Fruit fly (Drosophila melanogaster): ENCODE measurements around the gene CG1582.

The CG1582 gene

dm6 chrX:10933776-10934175, 34.7 kb upstream of the CG1582 start (continued):
- TF ChIP-seq dmrt99B (tag; optimal IDR thresholded peaks at IDR 0.05) (peak; percentile 8), pita (GFP tag; optimal IDR thresholded peaks at IDR 0.05) (no peak), Med (GFP tag) (peak; percentile 24), row (GFP tag; IDR thresholded peaks at IDR 0.05) (no peak), Mes4 (GFP tag; optimal IDR thresholded peaks at IDR 0.05) (no peak), D19B (GFP tag; optimal IDR thresholded peaks at IDR 0.05) (no peak), sens (GFP tag) (peak; percentile 53), Elba2 (GFP tag; optimal IDR thresholded peaks at IDR 0.05) (peak; percentile 46), ci (GFP tag; IDR thresholded peaks at IDR 0.05) (0 out of 3 replicates have a peak, but pooled peaks have one; percentile 39), CG11504 (tag; optimal IDR thresholded peaks at IDR 0.05) (peak; percentile 14), C15 (GFP tag; IDR thresholded peaks at IDR 0.05) (no peak), CG10431 (GFP tag; optimal IDR thresholded peaks at IDR 0.05) (no peak), chinmo (GFP tag; IDR thresholded peaks at IDR 0.05; ENCODE audit: partially characterized antibody) (no peak), CG2875 (GFP tag; optimal IDR thresholded peaks at IDR 0.05) (no peak), CG1603 (tag; optimal IDR thresholded peaks at IDR 0.05) (peak; percentile 18), Drgx (GFP tag; IDR thresholded peaks at IDR 0.05) (peak; percentile 35; the same call in 1 of the 2 replicates), CG4820 (GFP tag; optimal IDR thresholded peaks at IDR 0.05) (no peak), CG7271 (tag; optimal IDR thresholded peaks at IDR 0.05) (no peak), Adf1 (GFP tag; IDR thresholded peaks at IDR 0.05) (no peak), H2.0 (GFP tag; IDR thresholded peaks at IDR 0.05) (no peak), CG42726 (GFP tag; IDR thresholded peaks at IDR 0.05; ENCODE audit: partially characterized antibody) (no peak), lov (optimal IDR thresholded peaks at IDR 0.05) (no peak), lov (GFP tag; IDR thresholded peaks at IDR 0.05) (no peak)

- TF ChIP-seq aop (GFP tag; IDR thresholded peaks at IDR 0.05) (peak; percentile 50; the same call in 1 of the 2 replicates), lilli (GFP tag; optimal IDR thresholded peaks at IDR 0.05) (no peak), CG30431 (GFP tag; optimal IDR thresholded peaks at IDR 0.05) (no peak), cg (GFP tag; optimal IDR thresholded peaks at IDR 0.05) (peak; percentile 56), cas (GFP tag; IDR thresholded peaks at IDR 0.05) (no peak), Lhr (GFP tag; optimal IDR thresholded peaks at IDR 0.05) (no peak), CG12769 (tag; optimal IDR thresholded peaks at IDR 0.05) (peak; percentile 35), sd (tag; optimal IDR thresholded peaks at IDR 0.05) (peak; percentile 41), Eip74EF (GFP tag; optimal IDR thresholded peaks at IDR 0.05) (no peak), sqz (GFP tag; optimal IDR thresholded peaks at IDR 0.05) (peak; percentile 26), Vsx1 (GFP tag; optimal IDR thresholded peaks at IDR 0.05) (no peak), crol (GFP tag; IDR thresholded peaks at IDR 0.05) (peak; percentile 56), CG7963 (GFP tag; IDR thresholded peaks at IDR 0.05; ENCODE audit: partially characterized antibody) (no peak), HLH3B (GFP tag; IDR thresholded peaks at IDR 0.05) (no peak), nom (GFP tag; optimal IDR thresholded peaks at IDR 0.05) (peak; percentile 68), insv (GFP tag; optimal IDR thresholded peaks at IDR 0.05) (no peak), kni (GFP tag; optimal IDR thresholded peaks at IDR 0.05) (peak; percentile 69), lola (GFP tag; optimal IDR thresholded peaks at IDR 0.05) (no peak), pros (GFP tag; optimal IDR thresholded peaks at IDR 0.05) (peak; percentile 29), CG1024 (GFP tag; IDR thresholded peaks at IDR 0.05) (no peak), CG34376 (GFP tag; optimal IDR thresholded peaks at IDR 0.05) (no peak)
Measured at dm6 chrX:10932300-10932699, 33.2 kb upstream of the CG1582 start.

Measured in whole organism, embryonic.